Worm (Caenorhabditis elegans): ENCODE data around the gene smf-3.
"Not testable (repeated sequence)": the region's sequence is repeated elsewhere in the genome, so short reads cannot be mapped to it uniquely, and the experiment has no call there.

smf-3 gene

ce11 chrIV:2665388-2665978, 46.8 kb downstream of the smf-3 start:
- TF ChIP-seq nhr-237 (tag; optimal IDR thresholded peaks at IDR 0.05) (no peak), nhr-12 (tag; optimal IDR thresholded peaks at IDR 0.05) (no peak), nhr-77 (tag; optimal IDR thresholded peaks at IDR 0.05) (no peak), pqm-1 (tag; optimal IDR thresholded peaks at IDR 0.05) (no peak), jun-1 (tag; optimal IDR thresholded peaks at IDR 0.05) (no peak), egl-5 (tag; optimal IDR thresholded peaks at IDR 0.05) (peak; percentile 33), lin-39 (tag; optimal IDR thresholded peaks at IDR 0.05) (no peak), nhr-67 (tag; optimal IDR thresholded peaks at IDR 0.05) (no peak), fkh-2 (tag; optimal IDR thresholded peaks at IDR 0.05) (no peak)

DNA sequence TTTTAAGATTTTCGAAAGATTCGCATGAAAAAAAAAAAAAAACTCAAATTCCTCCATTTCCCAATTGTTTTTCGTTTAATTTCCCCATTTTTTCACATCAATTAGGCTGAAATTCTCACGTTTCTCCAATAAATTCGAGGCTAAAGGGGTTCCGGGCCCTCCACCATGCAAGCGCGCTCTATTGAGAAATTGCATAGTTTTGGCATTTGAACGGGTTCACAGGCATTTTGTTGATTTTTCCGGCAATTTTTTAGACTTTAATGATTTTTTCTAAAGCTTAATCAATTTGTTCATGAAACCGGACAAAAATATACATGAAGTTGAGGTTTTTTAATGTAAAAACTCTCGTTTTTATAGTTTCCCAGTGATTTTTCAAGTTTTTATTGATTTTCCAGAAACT, 47.5 kb downstream of the smf-3 start:
- no peak for TF ChIP-seq lsy-12 (tag; optimal IDR thresholded peaks at IDR 0.05)
- TF ChIP-seq ZK546.5 (tag; optimal IDR thresholded peaks at IDR 0.05): no peak
- no peak for TF ChIP-seq elt-2 (tag; optimal IDR thresholded peaks at IDR 0.05)
- TF ChIP-seq mml-1 (tag; optimal IDR thresholded peaks at IDR 0.05): no peak
- TF ChIP-seq ceh-28 (tag; optimal IDR thresholded peaks at IDR 0.05): no peak
- no peak for TF ChIP-seq egl-5 (tag; optimal IDR thresholded peaks at IDR 0.05)
- TF ChIP-seq sea-2 (GFP tag; optimal IDR thresholded peaks at IDR 0.05): no peak
- TF ChIP-seq nhr-77 (tag; optimal IDR thresholded peaks at IDR 0.05): no peak
- TF ChIP-seq lin-15B (tag; optimal IDR thresholded peaks at IDR 0.05): peak; percentile 30
- peak; percentile 12 for TF ChIP-seq pha-4 (tag; optimal IDR thresholded peaks at IDR 0.05)

- TF ChIP-seq lin-15B (tag; optimal IDR thresholded peaks at IDR 0.05) (peak; percentile 38), nhr-11 (tag; optimal IDR thresholded peaks at IDR 0.05) (no peak), egl-5 (tag; optimal IDR thresholded peaks at IDR 0.05) (no peak), nfya-1 (tag; optimal IDR thresholded peaks at IDR 0.05; ENCODE audit: insufficient read depth) (peak; percentile 37)
Observed at ce11 chrIV:2666586-2667100, 48.0 kb downstream of the smf-3 start, which contains the start of gene Y69A2AR.1. Gene Y69A2AR.1 (plus strand): TSS chrIV:2667050.

DNA sequence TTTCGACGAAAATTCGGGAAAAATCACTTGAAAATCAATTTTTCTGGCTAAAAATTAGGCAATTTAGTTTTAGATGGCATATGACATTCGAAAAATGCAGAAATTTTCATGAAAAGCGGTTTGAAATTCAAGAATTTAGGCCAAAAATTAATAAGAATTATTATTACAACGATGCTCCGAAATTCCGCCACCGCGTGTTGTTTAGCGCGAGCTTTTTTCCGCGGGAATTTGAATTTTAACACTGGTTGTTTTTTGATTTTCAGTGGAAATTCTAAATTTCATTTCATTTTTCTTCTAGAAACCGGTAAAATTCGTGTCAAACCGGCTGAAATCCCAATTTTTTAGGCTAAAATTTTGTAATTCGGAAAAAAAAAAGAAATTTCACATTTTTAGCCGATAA, 52.0 kb downstream of the smf-3 start:
- TF ChIP-seq lin-15B (tag; optimal IDR thresholded peaks at IDR 0.05) (peak; percentile 30), ZK546.5 (tag; optimal IDR thresholded peaks at IDR 0.05) (no peak), pha-4 (tag; optimal IDR thresholded peaks at IDR 0.05) (peak; percentile 19)

DNA sequence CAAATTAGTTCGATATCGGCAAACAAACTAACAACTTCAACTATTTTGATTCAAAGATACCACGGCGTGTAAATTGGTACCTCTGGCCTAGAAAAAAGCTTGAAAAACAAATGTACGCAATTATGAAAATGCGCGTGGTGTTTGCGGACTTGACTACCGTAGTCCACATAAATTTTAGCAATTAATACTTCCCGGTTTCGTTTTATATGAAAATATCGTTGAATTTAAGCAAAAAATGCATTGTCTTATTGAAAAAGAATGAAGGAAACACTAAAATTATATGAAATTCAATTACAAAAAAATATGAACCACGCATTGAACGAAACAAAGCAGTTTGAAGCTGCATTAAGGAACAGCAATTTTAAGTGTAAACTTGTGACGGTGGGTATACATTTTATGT, 56.2 kb downstream of the smf-3 start, which contains the start of gene gpx-4:
Gene gpx-4, minus strand, starts transcription at position 101 of the 400 bp plus-strand sequence.
- TF ChIP-seq eor-1 (tag; optimal IDR thresholded peaks at IDR 0.05); fos-1 (tag; optimal IDR thresholded peaks at IDR 0.05); fkh-10 (GFP tag; optimal IDR thresholded peaks at IDR 0.05): not testable (repeated sequence)

Data from whole organism, L3 larva.